Fruit fly (Drosophila melanogaster): ENCODE data around the gene TfIIEbeta.

The TfIIEbeta gene

DNA sequence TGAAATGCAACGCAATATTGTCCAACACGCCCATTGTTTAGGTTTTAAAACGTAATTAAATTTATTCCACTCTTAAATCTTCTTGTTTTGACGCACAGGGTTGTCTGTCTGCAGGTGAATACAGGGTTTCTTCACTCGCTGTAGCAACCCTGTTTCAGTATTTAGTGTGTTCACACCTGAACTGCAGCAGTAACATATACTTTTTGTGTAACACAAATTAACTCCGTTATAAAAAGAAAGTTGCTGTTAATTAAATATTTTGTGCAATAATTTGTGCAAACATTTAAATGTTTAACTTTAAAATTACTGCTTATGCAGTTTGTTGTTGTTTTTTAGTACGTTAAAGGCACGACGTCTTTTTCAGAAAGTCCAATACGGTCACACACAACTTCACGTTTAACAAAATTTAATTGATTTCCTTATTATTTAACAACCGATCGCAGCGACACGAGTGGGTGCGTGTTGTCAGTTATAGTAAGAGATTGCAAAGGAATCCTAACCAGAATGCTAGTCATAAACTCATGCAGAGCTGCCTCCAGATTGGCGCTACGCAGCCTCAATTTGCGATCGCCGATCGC, 5.4 kb downstream of the TfIIEbeta start, which contains the start of the genes CG15012 and Fdx2 (continued):
- TF ChIP-seq CG4424 (GFP tag; optimal IDR thresholded peaks at IDR 0.05) = peak; percentile 52
- TF ChIP-seq CG33557 (GFP tag; optimal IDR thresholded peaks at IDR 0.05) = no peak
- no peak for TF ChIP-seq CG7271 (tag; optimal IDR thresholded peaks at IDR 0.05)
- no peak for TF ChIP-seq CG8089 (GFP tag; optimal IDR thresholded peaks at IDR 0.05)
- TF ChIP-seq CkIIα-i1 (GFP tag; IDR thresholded peaks at IDR 0.05) = no peak
- TF ChIP-seq BEAF-32 (GFP tag; optimal IDR thresholded peaks at IDR 0.05) = peak; percentile 46
- no peak for TF ChIP-seq bcd (GFP tag; optimal IDR thresholded peaks at IDR 0.05)
- no peak for TF ChIP-seq Antp (GFP tag; optimal IDR thresholded peaks at IDR 0.05)
- TF ChIP-seq Asciz (GFP tag; optimal IDR thresholded peaks at IDR 0.05) = no peak
- TF ChIP-seq en (GFP tag; optimal IDR thresholded peaks at IDR 0.05) = no peak
- TF ChIP-seq Blimp-1 (GFP tag; optimal IDR thresholded peaks at IDR 0.05) = peak; percentile 22
- TF ChIP-seq inv (GFP tag; IDR thresholded peaks at IDR 0.05; ENCODE audit: partially characterized antibody) = no peak
- peak; percentile 11 for TF ChIP-seq pum (GFP tag; optimal IDR thresholded peaks at IDR 0.05)
- no peak for TF ChIP-seq aop (GFP tag; IDR thresholded peaks at IDR 0.05)
- no peak for TF ChIP-seq Bdp1 (GFP tag; optimal IDR thresholded peaks at IDR 0.05)
- TF ChIP-seq wdn (GFP tag; IDR thresholded peaks at IDR 0.05) = no peak
- peak; percentile 41 for TF ChIP-seq CG34376 (GFP tag; optimal IDR thresholded peaks at IDR 0.05)
- no peak for TF ChIP-seq CG30403 (GFP tag; optimal IDR thresholded peaks at IDR 0.05)
- no peak for TF ChIP-seq CG6254 (GFP tag; optimal IDR thresholded peaks at IDR 0.05)
- no peak for TF ChIP-seq CG6272 (GFP tag; IDR thresholded peaks at IDR 0.05)
- TF ChIP-seq CG1792 (GFP tag; optimal IDR thresholded peaks at IDR 0.05) = no peak
- TF ChIP-seq row (GFP tag; IDR thresholded peaks at IDR 0.05) = peak; percentile 84
- no peak for TF ChIP-seq Side (GFP tag; optimal IDR thresholded peaks at IDR 0.05)
- TF ChIP-seq CG2712 (tag; optimal IDR thresholded peaks at IDR 0.05) = peak; percentile 62
- peak; percentile 15 for TF ChIP-seq CG12299 (tag; optimal IDR thresholded peaks at IDR 0.05)
- no peak for TF ChIP-seq oc (tag; optimal IDR thresholded peaks at IDR 0.05)
- TF ChIP-seq CG6683 (GFP tag; optimal IDR thresholded peaks at IDR 0.05) = no peak
- TF ChIP-seq CG8478 (optimal IDR thresholded peaks at IDR 0.05) = no peak
- TF ChIP-seq CG2875 (GFP tag; optimal IDR thresholded peaks at IDR 0.05) = no peak
- TF ChIP-seq CG9727 (GFP tag; optimal IDR thresholded peaks at IDR 0.05) = no peak
- TF ChIP-seq pzg (GFP tag; optimal IDR thresholded peaks at IDR 0.05) = peak; percentile 91
- TF ChIP-seq CG4404 (GFP tag; IDR thresholded peaks at IDR 0.05) = no peak
- TF ChIP-seq CG2202 (tag; optimal IDR thresholded peaks at IDR 0.05) = no peak
- TF ChIP-seq CG13424 (tag; optimal IDR thresholded peaks at IDR 0.05) = no peak
- no peak for TF ChIP-seq CG31388 (GFP tag; optimal IDR thresholded peaks at IDR 0.05)
- TF ChIP-seq CG5953 (GFP tag; IDR thresholded peaks at IDR 0.05) = no peak
- no peak for TF ChIP-seq CG15479 (GFP tag; optimal IDR thresholded peaks at IDR 0.05)
- TF ChIP-seq Hand (GFP tag; optimal IDR thresholded peaks at IDR 0.05) = no peak
- TF ChIP-seq CG11723 (GFP tag; optimal IDR thresholded peaks at IDR 0.05) = no peak
- no peak for TF ChIP-seq HHEX (GFP tag; optimal IDR thresholded peaks at IDR 0.05)
- TF ChIP-seq fu2 (GFP tag; optimal IDR thresholded peaks at IDR 0.05) = no peak
- TF ChIP-seq eyg (GFP tag; optimal IDR thresholded peaks at IDR 0.05) = peak; percentile 9
- no peak for TF ChIP-seq D19A (tag; optimal IDR thresholded peaks at IDR 0.05)
- TF ChIP-seq CG11560 (tag; IDR thresholded peaks at IDR 0.05) = no peak
- TF ChIP-seq grau (tag; optimal IDR thresholded peaks at IDR 0.05) = peak; percentile 41
- TF ChIP-seq CG14860 (GFP tag; IDR thresholded peaks at IDR 0.05; ENCODE audit: partially characterized antibody) = no peak
- TF ChIP-seq Awh (GFP tag; IDR thresholded peaks at IDR 0.05) = no peak
- TF ChIP-seq CG2129 (GFP tag; IDR thresholded peaks at IDR 0.05; ENCODE audit: partially characterized antibody) = no peak
- TF ChIP-seq MESR4 (GFP tag; optimal IDR thresholded peaks at IDR 0.05) = peak; percentile 84
- TF ChIP-seq CG17829 (tag; optimal IDR thresholded peaks at IDR 0.05) = peak; percentile 64
- no peak for TF ChIP-seq CG4820 (GFP tag; optimal IDR thresholded peaks at IDR 0.05)
